Fruit fly (Drosophila melanogaster): ENCODE data around the gene CG16890.
A peak's percentile ranks its signal among the peaks of the same experiment; 100 is the strongest.

CG16890 gene

dm6 chr2L:13803805-13804560, 19.8 kb upstream of the CG16890 start:
- TF ChIP-seq ss (GFP tag; optimal IDR thresholded peaks at IDR 0.05) (peak in 1 of 2 experiments; percentile 16), Eip78C (GFP tag) (peak; percentile 53), CG6808 (GFP tag; optimal IDR thresholded peaks at IDR 0.05) (peak; percentile 10), vri (GFP tag; optimal IDR thresholded peaks at IDR 0.05) (peak; percentile 38), CG6854 (GFP tag; optimal IDR thresholded peaks at IDR 0.05) (peak; percentile 41), CG6276 (GFP tag; optimal IDR thresholded peaks at IDR 0.05) (peak; percentile 19), fkh (GFP tag; optimal IDR thresholded peaks at IDR 0.05) (peak; percentile 28), CG11902 (GFP tag; optimal IDR thresholded peaks at IDR 0.05) (no peak), Blimp-1 (GFP tag; optimal IDR thresholded peaks at IDR 0.05) (peak; percentile 28), Smox (GFP tag; optimal IDR thresholded peaks at IDR 0.05) (no peak), Lpt (GFP tag; optimal IDR thresholded peaks at IDR 0.05) (no peak), eg (GFP tag; IDR thresholded peaks at IDR 0.05) (peak; percentile 9; the same call in 1 of the 3 replicates), net (GFP tag; optimal IDR thresholded peaks at IDR 0.05) (peak; percentile 0)

DNA sequence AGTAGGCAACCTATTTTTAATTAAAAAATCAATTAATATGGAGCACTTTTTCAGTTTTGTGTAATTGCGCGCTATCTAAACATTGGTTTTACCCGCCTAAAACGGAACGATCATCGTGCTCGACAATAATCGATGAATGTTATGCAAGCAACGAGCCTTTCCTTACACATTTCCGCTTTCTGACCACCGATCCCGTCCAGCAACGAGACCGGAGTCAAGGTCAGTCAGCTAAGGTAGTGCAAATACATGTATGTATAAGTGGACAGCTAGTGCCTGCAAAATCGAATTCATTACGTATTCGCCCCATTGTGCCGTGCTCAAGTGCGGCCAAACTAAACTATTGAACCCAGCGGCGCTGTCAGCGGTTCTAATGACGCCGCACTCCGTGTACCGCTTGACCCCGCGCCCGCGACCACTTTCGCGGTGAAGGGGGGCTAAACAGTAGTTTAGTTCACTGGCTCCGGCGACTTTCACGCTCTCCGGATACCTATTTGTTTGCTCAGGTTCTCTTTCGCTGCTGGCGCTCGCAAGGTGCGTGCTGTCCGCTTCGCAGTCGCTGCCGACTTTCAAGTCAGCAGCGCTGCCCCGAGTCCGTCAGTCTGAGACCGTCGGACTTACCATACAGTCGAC, 19.0 kb upstream of the CG16890 start, which contains the start of gene CAH1:
CAH1 (plus strand) TSS at position 595 of the 630 bp plus-strand sequence.
- TF ChIP-seq dsx (GFP tag; optimal IDR thresholded peaks at IDR 0.05; ENCODE audit: poor library complexity, severe bottlenecking) (no peak), eg (GFP tag; IDR thresholded peaks at IDR 0.05) (peak; percentile 33; the same call in 1 of the 3 replicates), CG8119 (GFP tag; IDR thresholded peaks at IDR 0.05) (no peak), Sox14 (GFP tag; optimal IDR thresholded peaks at IDR 0.05) (no peak), fkh (GFP tag; optimal IDR thresholded peaks at IDR 0.05) (peak; percentile 12), CG6808 (GFP tag; optimal IDR thresholded peaks at IDR 0.05) (no peak), salr (GFP tag; optimal IDR thresholded peaks at IDR 0.05) (no peak)

DNA sequence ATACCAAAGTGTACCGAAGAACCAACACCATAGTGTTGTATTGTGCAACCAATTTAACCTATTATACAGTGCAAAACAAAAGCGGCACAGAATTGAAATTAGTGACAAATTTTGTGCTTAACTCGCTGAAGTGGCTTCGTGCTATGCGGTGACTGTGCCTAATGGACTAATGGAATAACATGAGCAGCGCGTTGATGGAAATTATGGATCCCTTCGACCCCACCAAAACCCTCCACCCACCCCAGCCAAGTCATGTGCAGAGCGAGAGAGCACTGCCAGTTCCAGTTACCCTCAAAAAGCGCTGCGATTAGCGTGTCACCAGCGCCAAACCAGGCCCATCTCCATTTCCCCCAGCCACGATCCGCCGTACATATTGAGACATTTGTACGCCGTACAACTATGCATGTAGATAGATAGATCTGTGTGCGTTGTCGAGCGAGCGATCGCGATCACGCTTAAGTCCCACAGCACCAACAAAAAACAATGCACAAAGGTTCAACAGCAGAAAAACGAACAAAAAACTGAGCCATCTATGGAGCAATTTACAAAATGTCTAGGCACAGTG, 18.0 kb upstream of the CG16890 start:
- TF ChIP-seq CG3032 (tag; optimal IDR thresholded peaks at IDR 0.05) = no peak
- no peak for TF ChIP-seq fd85E (GFP tag; optimal IDR thresholded peaks at IDR 0.05)
- TF ChIP-seq CG10669 (GFP tag; optimal IDR thresholded peaks at IDR 0.05) = no peak
- TF ChIP-seq Hr38 (GFP tag; optimal IDR thresholded peaks at IDR 0.05) = no peak
- no peak for TF ChIP-seq Sox15 (GFP tag; optimal IDR thresholded peaks at IDR 0.05)
- no peak for TF ChIP-seq topi (GFP tag; optimal IDR thresholded peaks at IDR 0.05)
- no peak for TF ChIP-seq CG32006 (GFP tag; optimal IDR thresholded peaks at IDR 0.05)
- no peak for TF ChIP-seq CG3919 (GFP tag; optimal IDR thresholded peaks at IDR 0.05)
- TF ChIP-seq acj6 (GFP tag; optimal IDR thresholded peaks at IDR 0.05) = no peak
- TF ChIP-seq OdsH (GFP tag; optimal IDR thresholded peaks at IDR 0.05) = no peak
- no peak for TF ChIP-seq Eip78C (GFP tag)
- no peak for TF ChIP-seq CG6163 (GFP tag; IDR thresholded peaks at IDR 0.05)
- no peak for TF ChIP-seq eg (GFP tag; IDR thresholded peaks at IDR 0.05)
- no peak for TF ChIP-seq CG11902 (GFP tag; optimal IDR thresholded peaks at IDR 0.05)

DNA sequence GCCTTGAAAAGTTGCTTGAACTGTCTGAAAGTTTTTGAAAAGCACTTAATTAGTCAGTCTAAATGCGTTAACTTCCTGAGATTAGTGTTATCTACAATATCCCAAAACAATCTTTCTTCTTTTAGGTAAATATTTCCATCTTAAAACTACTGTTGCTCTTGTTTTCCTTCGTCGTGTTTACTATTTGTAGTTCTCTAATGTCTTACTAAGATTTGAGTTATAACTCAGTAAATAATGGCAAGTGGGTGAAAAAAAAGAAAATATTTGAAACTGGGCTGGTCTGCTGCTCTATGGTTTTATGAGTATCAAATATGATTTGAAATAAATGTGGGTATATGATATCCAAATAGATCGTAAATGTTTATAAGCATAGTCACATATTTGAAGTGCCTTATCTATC, 17.0 kb upstream of the CG16890 start:
- TF ChIP-seq fkh (GFP tag; optimal IDR thresholded peaks at IDR 0.05) (peak; percentile 42), Sox102F (GFP tag; optimal IDR thresholded peaks at IDR 0.05) (no peak)

DNA sequence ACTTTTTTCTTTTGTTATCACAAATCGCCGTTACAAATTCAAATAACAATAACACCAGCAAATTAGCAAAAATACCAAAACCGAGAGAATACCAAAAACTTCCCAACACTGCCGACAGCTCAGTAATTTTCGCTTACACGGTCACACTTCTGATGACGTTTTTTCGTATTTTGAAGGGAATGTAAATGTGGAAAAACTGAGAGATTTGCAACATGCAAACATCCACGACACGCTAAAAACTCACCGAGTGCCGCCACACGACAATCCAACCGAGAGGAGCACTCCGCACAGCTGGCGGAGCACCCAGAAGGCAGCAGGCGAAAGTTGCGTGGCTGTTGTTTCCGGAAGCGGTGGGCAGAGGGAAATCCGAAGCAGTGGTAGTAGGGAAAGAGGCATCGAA, 9.3 kb upstream of the CG16890 start, which contains the start of gene Sec71:
Sec71 (plus strand) TSS at position 117 of the 400 bp plus-strand sequence.
- TF ChIP-seq CG6854 (GFP tag; optimal IDR thresholded peaks at IDR 0.05) (peak; percentile 19), pdm3 (GFP tag; optimal IDR thresholded peaks at IDR 0.05) (no peak), esn (GFP tag; optimal IDR thresholded peaks at IDR 0.05) (peak; percentile 11)

All from whole organism, prepupa.